Fruit fly (Drosophila melanogaster): ENCODE results near the gene Akh.

The Akh gene

dm6 chr3L:4122185-4122767 is 19.0 kb upstream of the Akh start, which contains the start of gene Chd64 (continued):
- TF ChIP-seq Dfd (GFP tag; optimal IDR thresholded peaks at IDR 0.05) (no peak), Jarid2 (GFP tag; optimal IDR thresholded peaks at IDR 0.05) (peak; percentile 90), cad (GFP tag; optimal IDR thresholded peaks at IDR 0.05) (no peak), MBD-R2 (GFP tag; IDR thresholded peaks at IDR 0.05) (peak; percentile 36; the same call in 1 of the 2 replicates), D19A (tag; optimal IDR thresholded peaks at IDR 0.05) (no peak), CG5245 (GFP tag; optimal IDR thresholded peaks at IDR 0.05) (no peak), cato (GFP tag; optimal IDR thresholded peaks at IDR 0.05; ENCODE audit: borderline replicate concordance) (no peak), sqz (GFP tag; optimal IDR thresholded peaks at IDR 0.05) (no peak), Neu2 (GFP tag; optimal IDR thresholded peaks at IDR 0.05; ENCODE audit: borderline replicate concordance) (no peak), Hr3 (GFP tag; optimal IDR thresholded peaks at IDR 0.05) (peak; percentile 12), Dp (GFP tag; optimal IDR thresholded peaks at IDR 0.05) (peak; percentile 23), NC2α (GFP tag; optimal IDR thresholded peaks at IDR 0.05) (no peak), CG7372 (GFP tag; IDR thresholded peaks at IDR 0.05) (no peak), zfh1 (GFP tag; IDR thresholded peaks at IDR 0.05) (no peak), ewg (GFP tag; optimal IDR thresholded peaks at IDR 0.05) (no peak), Ssrp (tag; optimal IDR thresholded peaks at IDR 0.05) (no peak), shn (GFP tag; optimal IDR thresholded peaks at IDR 0.05) (no peak), CG1024 (GFP tag; IDR thresholded peaks at IDR 0.05) (0 out of 2 replicates have a peak, but pooled peaks have one; percentile 11), chif (GFP tag; optimal IDR thresholded peaks at IDR 0.05) (peak in 1 of 2 experiments; percentile 11), btn (GFP tag; optimal IDR thresholded peaks at IDR 0.05) (no peak), CG9215 (GFP tag; IDR thresholded peaks at IDR 0.05) (no peak), Rx (GFP tag; IDR thresholded peaks at IDR 0.05) (no peak), jing (GFP tag; optimal IDR thresholded peaks at IDR 0.05) (no peak), Optix (GFP tag; IDR thresholded peaks at IDR 0.05) (no peak; the same call in 2 of the 3 replicates), CG17912 (GFP tag; optimal IDR thresholded peaks at IDR 0.05) (peak; percentile 17), CG6791 (GFP tag; IDR thresholded peaks at IDR 0.05; ENCODE audit: partially characterized antibody) (0 out of 3 replicates have a peak, but pooled peaks have one; percentile 19), CG13894 (tag; optimal IDR thresholded peaks at IDR 0.05) (peak; percentile 65), trh (GFP tag; optimal IDR thresholded peaks at IDR 0.05) (no peak), CG12942 (GFP tag; optimal IDR thresholded peaks at IDR 0.05) (no peak), CG9609 (GFP tag; optimal IDR thresholded peaks at IDR 0.05) (no peak), CG10979 (tag; optimal IDR thresholded peaks at IDR 0.05) (peak; percentile 13), CG11085 (GFP tag; IDR thresholded peaks at IDR 0.05) (peak; percentile 9; the same call in 1 of the 2 replicates), al (GFP tag; IDR thresholded peaks at IDR 0.05) (no peak), Mrtf (GFP tag; IDR thresholded peaks at IDR 0.05) (0 out of 3 replicates have a peak, but pooled peaks have one; percentile 18), chm (GFP tag; IDR thresholded peaks at IDR 0.05) (peak; percentile 69), CG18764 (GFP tag; optimal IDR thresholded peaks at IDR 0.05) (no peak), CG4328 (GFP tag; optimal IDR thresholded peaks at IDR 0.05) (no peak), CG1647 (GFP tag; optimal IDR thresholded peaks at IDR 0.05) (no peak), CG1792 (GFP tag; optimal IDR thresholded peaks at IDR 0.05) (peak; percentile 5), Spps (tag; optimal IDR thresholded peaks at IDR 0.05) (no peak), pita (GFP tag; optimal IDR thresholded peaks at IDR 0.05) (no peak), phol (tag; optimal IDR thresholded peaks at IDR 0.05) (no peak), CG15073 (GFP tag; optimal IDR thresholded peaks at IDR 0.05) (no peak), wor (GFP tag; IDR thresholded peaks at IDR 0.05) (no peak), CG5953 (GFP tag; IDR thresholded peaks at IDR 0.05) (no peak), CG34376 (GFP tag; optimal IDR thresholded peaks at IDR 0.05) (peak; percentile 90), Sry-δ (GFP tag; optimal IDR thresholded peaks at IDR 0.05) (peak; percentile 5), knrl (GFP tag; IDR thresholded peaks at IDR 0.05; ENCODE audit: partially characterized antibody) (no peak; the same call in 2 of the 3 replicates), dati (GFP tag; IDR thresholded peaks at IDR 0.05) (no peak), sim (GFP tag; IDR thresholded peaks at IDR 0.05) (no peak), CG14050 (GFP tag; IDR thresholded peaks at IDR 0.05) (no peak; the same call in 2 of the 3 replicates)

Data from whole organism, embryonic.